Worm (Caenorhabditis elegans) whole organism, L3 larva: Measurements from ENCODE around the gene Y53G8AR.9.

ENCODE experiments used
- aly-2 ChIP-seq: fragments of 150-350 bp; optimal IDR thresholded peaks from 2 replicates; lab custom pipeline; 2014; ENCODE audit warnings: missing biosample characterization, missing genetic modification characterization
- ceh-16 ChIP-seq: sonication (generic microtip); optimal IDR thresholded peaks from 2 replicates; lab custom pipeline; 2017; ENCODE audit warnings: missing biosample characterization, missing genetic modification characterization
- ceh-28 ChIP-seq: fragments of 150-350 bp; optimal IDR thresholded peaks from 2 replicates; lab custom pipeline; 2014; ENCODE audit warnings: missing biosample characterization, missing genetic modification reagents, missing genetic modification characterization
- ceh-9 ChIP-seq: sonication (generic microtip); optimal IDR thresholded peaks from 2 replicates; lab custom pipeline; 2018; ENCODE audit warnings: missing biosample characterization, missing genetic modification characterization
- daf-12 ChIP-seq: fragments of 150-350 bp; optimal IDR thresholded peaks from 2 replicates; lab custom pipeline; 2014; ENCODE audit warnings: missing biosample characterization, missing genetic modification reagents, missing genetic modification characterization
- egl-27 ChIP-seq: sonication (generic microtip); optimal IDR thresholded peaks from 4 replicates; lab custom pipeline; 2017; ENCODE audit warnings: missing biosample characterization, missing genetic modification reagents, missing genetic modification characterization
- egl-5 ChIP-seq: fragments of 150-350 bp; optimal IDR thresholded peaks from 2 replicates; lab custom pipeline; 2017; ENCODE audit warnings: missing biosample characterization, missing genetic modification reagents, missing genetic modification characterization, inconsistent platforms
- elt-2 ChIP-seq: sonication (generic microtip); optimal IDR thresholded peaks from 2 replicates; lab custom pipeline; 2016; ENCODE audit warnings: missing genetic modification reagents, mild to moderate bottlenecking, missing genetic modification characterization, missing compliant biosample characterization
- elt-3 ChIP-seq, 3 experiments: fragments of 150-350 bp in 1 of 3; sonication (generic microtip) in 2 of 3; optimal IDR thresholded peaks; 2 replicates in 2 of 3; 4 replicates in 1 of 3; lab custom pipeline; 2014 to 2017; ENCODE audit warnings: missing biosample characterization in 3 of 3, missing genetic modification characterization in 3 of 3
- eor-1 ChIP-seq, 2 experiments: fragments of 150-350 bp; optimal IDR thresholded peaks; 2 replicates each; lab custom pipeline; 2014 to 2018; ENCODE audit warnings: missing biosample characterization in 2 of 2, missing genetic modification characterization in 2 of 2
- fkh-10 ChIP-seq: sonication (generic microtip); optimal IDR thresholded peaks from 2 replicates; lab custom pipeline; 2017; ENCODE audit warnings: missing biosample characterization, missing genetic modification reagents, missing genetic modification characterization
- jun-1 ChIP-seq: fragments of 150-350 bp; optimal IDR thresholded peaks from 2 replicates; lab custom pipeline; 2014; ENCODE audit warnings: missing biosample characterization, missing genetic modification reagents, missing genetic modification characterization
- lin-15B ChIP-seq: fragments of 150-350 bp; optimal IDR thresholded peaks from 2 replicates; lab custom pipeline; 2014; ENCODE audit warnings: missing biosample characterization, missing genetic modification characterization
- lin-39 ChIP-seq: fragments of 150-350 bp; optimal IDR thresholded peaks from 2 replicates; lab custom pipeline; 2018; ENCODE audit warnings: missing biosample characterization, missing genetic modification reagents, missing genetic modification characterization
- mdl-1 ChIP-seq: fragments of 150-350 bp; optimal IDR thresholded peaks from 2 replicates; lab custom pipeline; 2014; ENCODE audit warnings: missing biosample characterization, missing genetic modification characterization
- mml-1 ChIP-seq: fragments of 150-350 bp; sonication (generic microtip); optimal IDR thresholded peaks from 3 replicates; lab custom pipeline; 2014; ENCODE audit warnings: missing biosample characterization, missing genetic modification characterization
- nfya-1 ChIP-seq: sonication (generic microtip); optimal IDR thresholded peaks from 2 replicates; lab custom pipeline; 2017; ENCODE audit warnings: missing genetic modification characterization, mild to moderate bottlenecking, missing compliant biosample characterization, antibody characterized with exemption, moderate library complexity; ENCODE audit not compliant: insufficient read depth
- nhr-11 ChIP-seq: fragments of 150-350 bp; optimal IDR thresholded peaks from 2 replicates; lab custom pipeline; 2014; ENCODE audit warnings: missing biosample characterization, missing genetic modification characterization
- nhr-237 ChIP-seq: fragments of 150-350 bp; optimal IDR thresholded peaks from 2 replicates; lab custom pipeline; 2014; ENCODE audit warnings: missing biosample characterization, missing genetic modification characterization
- nhr-25 ChIP-seq: sonication (generic microtip); optimal IDR thresholded peaks from 2 replicates; lab custom pipeline; 2017; ENCODE audit warnings: missing biosample characterization, missing genetic modification characterization
- nhr-43 ChIP-seq: sonication (generic microtip); optimal IDR thresholded peaks from 2 replicates; lab custom pipeline; 2016; ENCODE audit warnings: mild to moderate bottlenecking, missing genetic modification characterization, missing compliant biosample characterization; ENCODE audit not compliant: poor library complexity, severe bottlenecking
- nhr-67 ChIP-seq: fragments of 150-350 bp; optimal IDR thresholded peaks from 2 replicates; lab custom pipeline; 2014; ENCODE audit warnings: missing biosample characterization, missing genetic modification characterization
- nhr-76 ChIP-seq: fragments of 150-350 bp; sonication (generic microtip); optimal IDR thresholded peaks from 5 replicates; lab custom pipeline; 2014; ENCODE audit warnings: missing biosample characterization, missing genetic modification characterization
- pha-4 ChIP-seq: fragments of 150-350 bp; optimal IDR thresholded peaks from 2 replicates; lab custom pipeline; 2014; ENCODE audit warnings: missing biosample characterization, missing genetic modification reagents, missing genetic modification characterization
- pqm-1 ChIP-seq: fragments of 150-350 bp; optimal IDR thresholded peaks from 2 replicates; lab custom pipeline; 2017; ENCODE audit warnings: missing biosample characterization, missing genetic modification characterization, inconsistent platforms
- snpc-4 ChIP-seq: fragments of 150-350 bp; optimal IDR thresholded peaks from 2 replicates; lab custom pipeline; 2014; ENCODE audit warnings: missing biosample characterization, missing genetic modification characterization
- unc-39 ChIP-seq: sonication (generic microtip); optimal IDR thresholded peaks from 4 replicates; lab custom pipeline; 2017; ENCODE audit warnings: missing biosample characterization, missing genetic modification characterization
- ztf-4 ChIP-seq: fragments of 150-350 bp; optimal IDR thresholded peaks from 2 replicates; lab custom pipeline; 2014; ENCODE audit warnings: missing biosample characterization, missing genetic modification characterization

Y53G8AR.9 gene

DNA sequence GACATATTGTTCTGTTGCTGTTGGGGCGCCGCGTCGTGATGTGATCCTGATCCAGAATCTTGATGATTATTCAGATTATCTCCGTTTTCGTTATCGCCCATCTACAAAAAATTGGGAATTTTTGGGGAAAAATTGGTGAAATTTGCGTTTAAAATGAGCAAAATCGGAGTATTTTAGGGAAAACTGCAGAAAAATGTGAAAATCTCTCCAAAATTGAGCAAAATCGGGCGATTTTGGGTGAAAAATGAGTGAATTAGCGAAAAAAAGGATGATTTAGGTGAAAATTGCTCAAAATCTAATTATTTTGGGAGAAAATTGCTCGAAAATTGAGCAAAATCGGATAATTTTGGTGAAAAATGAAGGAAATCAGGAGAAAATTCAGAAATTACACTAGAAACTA, at the start of gene Y53G8AR.9:
Gene Y53G8AR.9 (minus strand): TSS at position 101 of the 400 bp plus-strand sequence.
- no peak for TF ChIP-seq nhr-67 (tag; lab: Kevin White, UChicago)
- no peak for TF ChIP-seq mdl-1 (tag; lab: Kevin White, UChicago)
- no peak for TF ChIP-seq lin-39 (tag; lab: Kevin White, UChicago)
- no peak for TF ChIP-seq eor-1 (tag; optimal IDR thresholded peaks at IDR 0.05; lab: Kevin White, UChicago)
- TF ChIP-seq nhr-76 (tag; lab: Kevin White, UChicago), result no peak
- TF ChIP-seq, all 47 proteins: peak for 0

DNA sequence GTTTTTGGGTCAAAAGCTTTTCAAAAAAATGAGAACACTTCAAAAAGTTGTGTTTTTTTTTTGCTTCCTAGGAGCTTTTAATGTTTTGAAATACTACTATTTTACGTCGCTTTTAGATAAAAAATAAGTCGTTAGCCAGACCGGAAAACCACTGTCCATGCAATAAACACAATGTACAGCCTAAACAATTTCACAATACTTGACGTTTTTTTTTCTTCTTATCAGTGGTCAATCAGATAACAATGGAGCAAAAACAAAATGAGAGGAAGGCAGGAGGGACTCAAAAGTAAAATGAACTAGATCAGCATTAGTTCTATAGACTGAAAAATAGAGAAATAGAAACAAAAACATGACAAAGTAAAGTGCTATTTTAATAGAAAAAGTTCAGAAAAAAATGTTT, 49.7 kb upstream of the Y53G8AR.9 start:
- TF ChIP-seq elt-2 (tag; lab: Kevin White, UChicago), result peak; percentile 33
- no peak for TF ChIP-seq fkh-10 (GFP tag; lab: Kevin White, UChicago)

DNA sequence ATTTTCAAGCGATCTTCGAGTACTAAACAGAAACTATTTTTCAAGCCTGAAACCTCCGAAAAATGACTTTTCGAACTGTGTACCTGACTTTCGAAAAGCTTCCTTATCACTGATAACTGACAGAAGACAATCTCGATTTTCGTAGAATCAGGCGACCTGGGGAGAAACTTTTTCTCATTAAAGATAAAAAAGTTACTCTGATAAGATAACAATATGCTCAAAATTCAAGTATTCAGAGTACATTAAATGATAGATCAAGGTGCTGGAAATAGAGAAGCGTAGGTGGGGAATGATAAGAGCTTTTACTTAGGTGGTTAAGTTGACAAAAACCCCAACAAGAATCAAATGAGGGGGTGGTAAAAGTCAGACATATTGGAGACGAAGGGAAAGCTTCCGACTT, 49.0 kb upstream of the Y53G8AR.9 start, which contains the start of gene prk-2:
Gene prk-2 (minus strand): TSS at position 156 of the 400 bp plus-strand sequence.
- peak; percentile 93 for TF ChIP-seq pqm-1 (tag; lab: Kevin White, UChicago)
- no peak for TF ChIP-seq nhr-237 (tag; lab: Kevin White, UChicago)
- no peak for TF ChIP-seq ztf-4 (tag; lab: Kevin White, UChicago)
- peak; percentile 3 for TF ChIP-seq pha-4 (tag; lab: Kevin White, UChicago)
- TF ChIP-seq ceh-16, result no peak
- no peak for TF ChIP-seq unc-39 (tag; lab: Kevin White, UChicago)
- TF ChIP-seq elt-3 (tag; optimal IDR thresholded peaks at IDR 0.05; lab: Kevin White, UChicago), result peak in 1 of 3 experiments; percentile 65
- TF ChIP-seq egl-5, result no peak
- peak; percentile 8 for TF ChIP-seq ceh-28 (tag; lab: Kevin White, UChicago)
- peak; percentile 93 for TF ChIP-seq elt-2 (tag; lab: Kevin White, UChicago)
- TF ChIP-seq jun-1 (tag; lab: Kevin White, UChicago), result peak; percentile 19
- no peak for TF ChIP-seq fkh-10 (GFP tag; lab: Kevin White, UChicago)
- no peak for TF ChIP-seq nhr-11

DNA sequence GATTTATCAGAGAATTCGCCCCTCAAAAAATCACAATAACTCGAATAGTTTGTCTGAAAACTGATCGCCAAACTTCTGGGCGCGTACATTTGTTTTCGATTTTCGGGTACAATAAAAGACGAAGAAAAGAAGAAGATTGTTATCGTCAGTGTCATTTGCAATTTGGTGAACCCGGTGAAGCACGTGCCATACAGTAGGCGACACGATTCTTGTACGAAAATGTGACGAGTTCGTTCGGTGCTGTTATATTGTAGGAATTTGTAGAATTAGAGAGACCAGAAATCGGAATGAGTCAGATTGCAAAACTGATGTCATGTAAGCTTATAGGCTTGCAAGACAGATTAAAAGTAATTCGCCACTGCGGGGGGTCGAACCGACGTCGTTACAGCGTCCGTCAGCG, 46.7 kb upstream of the Y53G8AR.9 start:
- no peak for TF ChIP-seq ceh-9 (tag; lab: Kevin White, UChicago)
- TF ChIP-seq egl-27 (tag; lab: Kevin White, UChicago), result no peak
- no peak for TF ChIP-seq eor-1 (tag; optimal IDR thresholded peaks at IDR 0.05; lab: Kevin White, UChicago)
- TF ChIP-seq lin-15B (tag; lab: Kevin White, UChicago), result no peak
- peak; percentile 17 for TF ChIP-seq nhr-25 (tag; lab: Kevin White, UChicago)
- no peak for TF ChIP-seq lin-39 (tag; lab: Kevin White, UChicago)
- no peak for TF ChIP-seq fkh-10 (GFP tag; lab: Kevin White, UChicago)
- no peak for TF ChIP-seq mml-1 (tag; lab: Kevin White, UChicago)
- peak; percentile 9 for TF ChIP-seq nhr-43
- no peak for TF ChIP-seq daf-12
- TF ChIP-seq snpc-4 (tag; lab: Kevin White, UChicago), result no peak
- TF ChIP-seq aly-2 (tag; lab: Kevin White, UChicago), result no peak

DNA sequence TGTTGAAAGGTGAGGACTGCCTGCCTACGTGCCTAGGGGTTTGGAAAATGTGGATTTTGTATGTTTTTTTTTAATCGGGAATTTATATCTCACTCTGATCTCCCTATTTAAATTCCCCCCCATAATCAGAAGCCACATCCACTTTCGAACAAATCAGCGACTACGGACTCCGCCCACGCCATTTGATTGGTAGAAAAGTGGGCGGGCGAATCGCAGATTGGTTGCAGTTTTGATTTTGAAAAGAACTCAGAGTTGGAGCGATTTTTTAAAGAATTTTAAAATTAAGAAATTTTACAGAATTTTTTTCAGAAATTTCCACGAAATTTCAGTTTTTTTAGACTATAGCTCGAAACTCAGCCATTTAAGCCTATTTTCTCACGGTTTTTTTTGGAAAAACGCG, 39.0 kb upstream of the Y53G8AR.9 start:
- TF ChIP-seq nfya-1 (peak; percentile 84), fkh-10 (GFP tag; lab: Kevin White, UChicago) (no peak)

DNA sequence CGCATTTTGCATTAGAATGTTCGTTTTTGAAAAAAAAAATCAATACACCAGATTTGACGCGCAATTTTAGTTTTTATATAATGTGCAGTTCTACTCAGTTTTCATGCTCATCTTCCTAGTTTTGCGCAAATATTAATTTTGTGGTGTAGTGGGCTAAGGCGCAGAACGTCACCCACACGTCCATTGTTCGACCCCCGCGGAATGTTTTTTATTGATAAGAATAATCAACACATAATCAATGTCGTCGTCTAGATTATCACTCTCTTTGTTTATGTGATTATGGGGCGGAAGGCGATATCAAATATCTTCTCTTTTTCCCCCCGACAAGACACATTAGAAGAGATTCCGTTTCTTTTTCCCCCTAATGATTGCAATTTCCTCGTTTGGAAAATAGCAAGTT, 34.7 kb upstream of the Y53G8AR.9 start:
- peak in 1 of 3 experiments; percentile 62 for TF ChIP-seq elt-3 (tag; optimal IDR thresholded peaks at IDR 0.05; lab: Kevin White, UChicago)
- no peak for TF ChIP-seq snpc-4 (tag; lab: Kevin White, UChicago)
- TF ChIP-seq unc-39 (tag; lab: Kevin White, UChicago), result no peak

DNA sequence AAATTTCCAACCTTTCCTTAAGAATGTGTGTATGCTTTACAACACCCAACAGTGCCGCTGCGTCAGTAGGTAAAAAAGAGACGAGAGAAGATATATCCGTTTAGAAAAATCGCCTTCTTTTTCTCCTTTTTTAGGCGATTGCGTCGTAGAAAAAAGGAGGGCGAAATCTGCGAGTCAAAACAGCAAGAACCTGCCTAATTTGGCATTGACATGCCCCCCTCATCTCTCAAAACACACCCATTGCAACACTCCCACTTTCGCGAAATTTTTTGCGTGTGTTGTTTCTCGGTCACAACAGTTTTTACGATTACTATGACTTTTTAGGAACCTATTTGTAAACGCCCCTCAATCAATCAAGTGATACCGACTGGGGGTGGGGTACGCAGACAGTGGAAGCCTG, 30.6 kb upstream of the Y53G8AR.9 start:
- TF ChIP-seq nhr-25 (tag; lab: Kevin White, UChicago) (peak; percentile 63), elt-3 (tag; optimal IDR thresholded peaks at IDR 0.05; lab: Kevin White, UChicago) (peak in 1 of 3 experiments; percentile 3), eor-1 (tag; optimal IDR thresholded peaks at IDR 0.05; lab: Kevin White, UChicago) (no peak), daf-12 (no peak)
- TF ChIP-seq, all 47 proteins: peak for 2
